Fruit fly (Drosophila melanogaster) whole organism: Measurements from ENCODE around the gene Fam92.

Experiments
- CG8478 ChIP-seq: fragments of >200 bp; optimal IDR thresholded peaks from 2 replicates; lab custom pipeline; 2018; ENCODE audit warnings: inconsistent platforms
- Dll ChIP-seq: fragments of >200 bp; optimal IDR thresholded peaks from 2 replicates; lab custom pipeline; 2017
- psq ChIP-seq: fragments of >200 bp; optimal IDR thresholded peaks from 2 replicates; lab custom pipeline; 2017
- usp ChIP-seq: fragments of >200 bp; optimal IDR thresholded peaks from 2 replicates; lab custom pipeline; 2017; ENCODE audit warnings: missing biosample characterization, missing genetic modification characterization, mixed read lengths

dm6 chr2L:12469235-12469634, 44.5 kb downstream of the Fam92 start:
- TF ChIP-seq psq (lab: Kevin White, UChicago) (no peak), CG8478 (no peak), usp (GFP tag; lab: Kevin White, UChicago) (no peak), Dll (lab: Kevin White, UChicago) (no peak)
